Fruit fly (Drosophila melanogaster) whole organism, adult: ENCODE data around the gene CG18766.

Source experiments
- CG11617 ChIP-seq: fragments of 200-800 bp; sonication (Bioruptor generic); optimal IDR thresholded peaks from 2 replicates; lab custom pipeline; 2017; ENCODE audit warnings: mild to moderate bottlenecking, missing biosample characterization, missing genetic modification reagents, missing genetic modification characterization
- CG12768 ChIP-seq: fragments of 200-800 bp; sonication (Bioruptor generic); optimal IDR thresholded peaks from 2 replicates; lab custom pipeline; 2017; ENCODE audit warnings: missing biosample characterization, missing genetic modification characterization, mild to moderate bottlenecking, moderate library complexity, missing genetic modification reagents
- CG14711 ChIP-seq: fragments of 200-800 bp; sonication (Bioruptor generic); optimal IDR thresholded peaks from 2 replicates; lab custom pipeline; 2018; ENCODE audit warnings: missing biosample characterization, mild to moderate bottlenecking, missing genetic modification characterization, moderate library complexity
- CG1620 ChIP-seq: fragments of 200-800 bp; sonication (Bioruptor generic); optimal IDR thresholded peaks from 2 replicates; lab custom pipeline; 2016; ENCODE audit warnings: missing biosample characterization, missing genetic modification characterization
- CG33017 ChIP-seq: fragments of 200-800 bp; sonication (Bioruptor generic); optimal IDR thresholded peaks from 2 replicates; lab custom pipeline; 2018; ENCODE audit warnings: missing biosample characterization, mild to moderate bottlenecking, missing genetic modification characterization, moderate library complexity
- CG5204 ChIP-seq: fragments of 200-800 bp; sonication (Bioruptor generic); optimal IDR thresholded peaks from 2 replicates; lab custom pipeline; 2016; ENCODE audit warnings: missing biosample characterization, missing genetic modification characterization
- CG7045 ChIP-seq: fragments of 200-800 bp; sonication (Bioruptor generic); optimal IDR thresholded peaks from 2 replicates; lab custom pipeline; 2017; ENCODE audit warnings: missing biosample characterization, mild to moderate bottlenecking, missing genetic modification characterization
- CG7101 ChIP-seq: fragments of 200-800 bp; sonication (Bioruptor generic); optimal IDR thresholded peaks from 2 replicates; lab custom pipeline; 2018; ENCODE audit warnings: missing biosample characterization, mild to moderate bottlenecking, missing genetic modification characterization, moderate library complexity
- Clk ChIP-seq: fragments of 200-800 bp; sonication (Bioruptor generic); optimal IDR thresholded peaks from 2 replicates; lab custom pipeline; 2017; ENCODE audit warnings: missing biosample characterization, missing genetic modification characterization
- Crg-1 ChIP-seq: fragments of 200-800 bp; sonication (Bioruptor generic); optimal IDR thresholded peaks from 2 replicates; lab custom pipeline; 2016; ENCODE audit warnings: missing biosample characterization, missing genetic modification characterization
- Hr96 ChIP-seq: fragments of 200-800 bp; sonication (Bioruptor generic); optimal IDR thresholded peaks from 2 replicates; lab custom pipeline; 2016; ENCODE audit warnings: missing biosample characterization, missing genetic modification characterization
- Mnt ChIP-seq: fragments of 200-800 bp; sonication (Bioruptor generic); optimal IDR thresholded peaks from 2 replicates; lab custom pipeline; 2016; ENCODE audit warnings: missing biosample characterization, mild to moderate bottlenecking, missing genetic modification characterization
- bab1 ChIP-seq: fragments of 200-800 bp; sonication (Bioruptor generic); optimal IDR thresholded peaks from 3 replicates; lab custom pipeline; 2019; ENCODE audit warnings: missing biosample characterization, mild to moderate bottlenecking, missing genetic modification characterization, moderate library complexity
- cic ChIP-seq: fragments of 200-800 bp; sonication (Bioruptor generic); optimal IDR thresholded peaks from 2 replicates; lab custom pipeline; 2017; ENCODE audit warnings: missing biosample characterization, mild to moderate bottlenecking, missing genetic modification characterization, moderate library complexity
- cnc ChIP-seq, 2 experiments: fragments of >200 bp; optimal IDR thresholded peaks; 2 replicates each; lab custom pipeline; 2017
- kay ChIP-seq: fragments of 200-800 bp; sonication (Bioruptor generic); peaks from one replicate; lab custom pipeline; 2016; ENCODE audit warnings: missing biosample characterization, missing genetic modification characterization, borderline replicate concordance
- ovo ChIP-seq: fragments of 200-800 bp; sonication (Bioruptor generic); optimal IDR thresholded peaks from 2 replicates; lab custom pipeline; 2016; ENCODE audit warnings: missing biosample characterization, missing genetic modification characterization
- pad ChIP-seq: fragments of 200-800 bp; sonication (Bioruptor generic); optimal IDR thresholded peaks from 3 replicates; lab custom pipeline; 2017; ENCODE audit warnings: missing biosample characterization, missing genetic modification characterization, mild to moderate bottlenecking, moderate library complexity, missing genetic modification reagents
- tj ChIP-seq: fragments of 200-800 bp; sonication (Bioruptor generic); optimal IDR thresholded peaks from 3 replicates; lab custom pipeline; 2017; ENCODE audit warnings: missing biosample characterization, mild to moderate bottlenecking, missing genetic modification characterization, moderate library complexity
- toe ChIP-seq: fragments of 200-800 bp; sonication (Bioruptor generic); optimal IDR thresholded peaks from 2 replicates; lab custom pipeline; 2016; ENCODE audit warnings: missing biosample characterization, missing genetic modification characterization

CG18766 gene

dm6 chr3R:27253136-27253920 lies 8.3 kb upstream of the CG18766 start, which contains the start of gene pll:
Gene pll, minus strand, starts transcription at chr3R:27253182.
- TF ChIP-seq CG14711 (tag; lab: Kevin White, UChicago) = peak; percentile 82
- TF ChIP-seq ovo (GFP tag; lab: Kevin White, UChicago) = peak; percentile 32
- peak; percentile 83 for TF ChIP-seq CG33017 (tag; lab: Kevin White, UChicago)
- TF ChIP-seq bab1 (GFP tag; lab: Kevin White, UChicago) = peak; percentile 89
- no peak for TF ChIP-seq kay (GFP tag; lab: Kevin White, UChicago)
- peak; percentile 12 for TF ChIP-seq cic (GFP tag; lab: Kevin White, UChicago)
- peak; percentile 88 for TF ChIP-seq CG7101 (tag; lab: Kevin White, UChicago)
- TF ChIP-seq cnc (optimal IDR thresholded peaks at IDR 0.05; lab: Kevin White, UChicago) = no peak
- TF ChIP-seq pad (GFP tag; lab: Kevin White, UChicago) = peak; percentile 51
- TF ChIP-seq Mnt = peak; percentile 70
- TF ChIP-seq CG12768 (GFP tag; lab: Kevin White, UChicago) = peak; percentile 55
- peak; percentile 49 for TF ChIP-seq Crg-1 (GFP tag; lab: Kevin White, UChicago)
- TF ChIP-seq toe (GFP tag; lab: Kevin White, UChicago) = peak; percentile 86
- peak; percentile 80 for TF ChIP-seq Hr96 (GFP tag; lab: Kevin White, UChicago)
- peak; percentile 55 for TF ChIP-seq Clk (GFP tag; lab: Kevin White, UChicago)
- TF ChIP-seq CG5204 (GFP tag; lab: Kevin White, UChicago) = peak; percentile 90
- TF ChIP-seq CG1620 (GFP tag; lab: Kevin White, UChicago) = peak; percentile 83
- TF ChIP-seq CG11617 (GFP tag; lab: Kevin White, UChicago) = peak; percentile 83
- peak; percentile 48 for TF ChIP-seq tj (GFP tag; lab: Kevin White, UChicago)
- TF ChIP-seq CG7045 (GFP tag; lab: Kevin White, UChicago) = peak; percentile 78

dm6 chr3R:27250907-27251306 lies 5.9 kb upstream of the CG18766 start, which contains the start of the genes TTLL6B and TfIIA-L:
Gene TTLL6B, minus strand, starts transcription at chr3R:27251007.
Gene TfIIA-L, plus strand, starts transcription at chr3R:27251112.
- no peak for TF ChIP-seq bab1 (GFP tag; lab: Kevin White, UChicago)
- no peak for TF ChIP-seq pad (GFP tag; lab: Kevin White, UChicago)
- TF ChIP-seq CG7101 (tag; lab: Kevin White, UChicago) = no peak
- no peak for TF ChIP-seq CG1620 (GFP tag; lab: Kevin White, UChicago)
- TF ChIP-seq CG7045 (GFP tag; lab: Kevin White, UChicago) = no peak
- TF ChIP-seq kay (GFP tag; lab: Kevin White, UChicago) = no peak
- no peak for TF ChIP-seq CG14711 (tag; lab: Kevin White, UChicago)
- TF ChIP-seq tj (GFP tag; lab: Kevin White, UChicago) = no peak
- TF ChIP-seq Hr96 (GFP tag; lab: Kevin White, UChicago) = no peak
- TF ChIP-seq CG12768 (GFP tag; lab: Kevin White, UChicago) = no peak
- no peak for TF ChIP-seq CG5204 (GFP tag; lab: Kevin White, UChicago)
- TF ChIP-seq cic (GFP tag; lab: Kevin White, UChicago) = no peak
- no peak for TF ChIP-seq CG11617 (GFP tag; lab: Kevin White, UChicago)

- no peak for TF ChIP-seq CG7101 (tag; lab: Kevin White, UChicago)
- TF ChIP-seq tj (GFP tag; lab: Kevin White, UChicago) = no peak
- TF ChIP-seq cic (GFP tag; lab: Kevin White, UChicago) = no peak
- TF ChIP-seq CG14711 (tag; lab: Kevin White, UChicago) = no peak
- no peak for TF ChIP-seq CG1620 (GFP tag; lab: Kevin White, UChicago)
- no peak for TF ChIP-seq CG7045 (GFP tag; lab: Kevin White, UChicago)
- no peak for TF ChIP-seq Crg-1 (GFP tag; lab: Kevin White, UChicago)
- TF ChIP-seq CG11617 (GFP tag; lab: Kevin White, UChicago) = no peak
These were observed 2.8 kb upstream of the CG18766 start, which contains the start of gene CG5984 for dm6 chr3R:27247892-27248291. Gene CG5984, minus strand, starts transcription at chr3R:27247992.

dm6 chr3R:27246264-27246663 lies 1.2 kb upstream of the CG18766 start:
- TF ChIP-seq Hr96 (GFP tag; lab: Kevin White, UChicago) (no peak), Clk (GFP tag; lab: Kevin White, UChicago) (no peak), CG14711 (tag; lab: Kevin White, UChicago) (peak; percentile 80), pad (GFP tag; lab: Kevin White, UChicago) (no peak), cnc (optimal IDR thresholded peaks at IDR 0.05; lab: Kevin White, UChicago) (no peak), CG7101 (tag; lab: Kevin White, UChicago) (peak; percentile 72), bab1 (GFP tag; lab: Kevin White, UChicago) (peak; percentile 72), toe (GFP tag; lab: Kevin White, UChicago) (peak; percentile 7), tj (GFP tag; lab: Kevin White, UChicago) (peak; percentile 25), Crg-1 (GFP tag; lab: Kevin White, UChicago) (no peak), Mnt (no peak), CG7045 (GFP tag; lab: Kevin White, UChicago) (peak; percentile 54), CG12768 (GFP tag; lab: Kevin White, UChicago) (peak; percentile 15), CG33017 (tag; lab: Kevin White, UChicago) (peak; percentile 82), CG11617 (GFP tag; lab: Kevin White, UChicago) (peak; percentile 26)

dm6 chr3R:27245401-27245757 lies 330 bp upstream of the CG18766 start:
- TF ChIP-seq Crg-1 (GFP tag; lab: Kevin White, UChicago) = no peak
- peak in 1 of 2 experiments; percentile 50 for TF ChIP-seq cnc (optimal IDR thresholded peaks at IDR 0.05; lab: Kevin White, UChicago)
- peak; percentile 4 for TF ChIP-seq tj (GFP tag; lab: Kevin White, UChicago)
